Worm (Caenorhabditis elegans) whole organism, L3 larva: Measurements from ENCODE around the gene T22F3.2.

ENCODE experiments used
- R02D3.7 ChIP-seq: fragments of 150-350 bp; optimal IDR thresholded peaks from 2 replicates; lab custom pipeline; 2014; ENCODE audit warnings: missing biosample characterization, missing genetic modification characterization
- ZK546.5 ChIP-seq: sonication (generic microtip); optimal IDR thresholded peaks from 2 replicates; lab custom pipeline; 2017; ENCODE audit warnings: missing biosample characterization, missing genetic modification characterization
- aly-2 ChIP-seq: fragments of 150-350 bp; optimal IDR thresholded peaks from 2 replicates; lab custom pipeline; 2014; ENCODE audit warnings: missing biosample characterization, missing genetic modification characterization
- ama-1 ChIP-seq: fragments of 150-350 bp; optimal IDR thresholded peaks from 2 replicates; lab custom pipeline; 2018
- ceh-16 ChIP-seq: sonication (generic microtip); optimal IDR thresholded peaks from 2 replicates; lab custom pipeline; 2017; ENCODE audit warnings: missing biosample characterization, missing genetic modification characterization
- ceh-28 ChIP-seq: fragments of 150-350 bp; optimal IDR thresholded peaks from 2 replicates; lab custom pipeline; 2014; ENCODE audit warnings: missing biosample characterization, missing genetic modification reagents, missing genetic modification characterization
- ceh-82 ChIP-seq: fragments of 150-350 bp; optimal IDR thresholded peaks from 2 replicates; lab custom pipeline; 2014; ENCODE audit warnings: missing biosample characterization, missing genetic modification characterization
- ceh-9 ChIP-seq: sonication (generic microtip); optimal IDR thresholded peaks from 2 replicates; lab custom pipeline; 2018; ENCODE audit warnings: missing biosample characterization, missing genetic modification characterization
- daf-12 ChIP-seq: fragments of 150-350 bp; optimal IDR thresholded peaks from 2 replicates; lab custom pipeline; 2014; ENCODE audit warnings: missing biosample characterization, missing genetic modification reagents, missing genetic modification characterization
- egl-27 ChIP-seq: sonication (generic microtip); optimal IDR thresholded peaks from 4 replicates; lab custom pipeline; 2017; ENCODE audit warnings: missing biosample characterization, missing genetic modification reagents, missing genetic modification characterization
- elt-2 ChIP-seq: sonication (generic microtip); optimal IDR thresholded peaks from 2 replicates; lab custom pipeline; 2016; ENCODE audit warnings: missing genetic modification reagents, mild to moderate bottlenecking, missing genetic modification characterization, missing compliant biosample characterization
- elt-3 ChIP-seq, 3 experiments: fragments of 150-350 bp in 1 of 3; sonication (generic microtip) in 2 of 3; optimal IDR thresholded peaks; 2 replicates in 2 of 3; 4 replicates in 1 of 3; lab custom pipeline; 2014 to 2017; ENCODE audit warnings: missing biosample characterization in 3 of 3, missing genetic modification characterization in 3 of 3
- fkh-10 ChIP-seq: sonication (generic microtip); optimal IDR thresholded peaks from 2 replicates; lab custom pipeline; 2017; ENCODE audit warnings: missing biosample characterization, missing genetic modification reagents, missing genetic modification characterization
- fkh-2 ChIP-seq: fragments of 150-350 bp; optimal IDR thresholded peaks from 2 replicates; lab custom pipeline; 2014; ENCODE audit warnings: missing biosample characterization, missing genetic modification reagents, missing genetic modification characterization
- fos-1 ChIP-seq: fragments of 150-350 bp; optimal IDR thresholded peaks from 2 replicates; lab custom pipeline; 2014; ENCODE audit warnings: missing biosample characterization, missing genetic modification characterization
- jun-1 ChIP-seq: fragments of 150-350 bp; optimal IDR thresholded peaks from 2 replicates; lab custom pipeline; 2014; ENCODE audit warnings: missing biosample characterization, missing genetic modification reagents, missing genetic modification characterization
- lin-15B ChIP-seq: fragments of 150-350 bp; optimal IDR thresholded peaks from 2 replicates; lab custom pipeline; 2014; ENCODE audit warnings: missing biosample characterization, missing genetic modification characterization
- lin-39 ChIP-seq: fragments of 150-350 bp; optimal IDR thresholded peaks from 2 replicates; lab custom pipeline; 2018; ENCODE audit warnings: missing biosample characterization, missing genetic modification reagents, missing genetic modification characterization
- lsy-12 ChIP-seq: sonication (generic microtip); optimal IDR thresholded peaks from 2 replicates; lab custom pipeline; 2016; ENCODE audit warnings: mild to moderate bottlenecking, missing genetic modification characterization, missing compliant biosample characterization
- mdl-1 ChIP-seq: fragments of 150-350 bp; optimal IDR thresholded peaks from 2 replicates; lab custom pipeline; 2014; ENCODE audit warnings: missing biosample characterization, missing genetic modification characterization
- nfya-1 ChIP-seq: sonication (generic microtip); optimal IDR thresholded peaks from 2 replicates; lab custom pipeline; 2017; ENCODE audit warnings: missing genetic modification characterization, mild to moderate bottlenecking, missing compliant biosample characterization, antibody characterized with exemption, moderate library complexity; ENCODE audit not compliant: insufficient read depth
- nhr-23 ChIP-seq: fragments of 150-350 bp; optimal IDR thresholded peaks from 2 replicates; lab custom pipeline; 2014; ENCODE audit warnings: missing biosample characterization, missing genetic modification reagents, missing genetic modification characterization
- nhr-237 ChIP-seq: fragments of 150-350 bp; optimal IDR thresholded peaks from 2 replicates; lab custom pipeline; 2014; ENCODE audit warnings: missing biosample characterization, missing genetic modification characterization
- nhr-28 ChIP-seq: fragments of 150-350 bp; optimal IDR thresholded peaks from 2 replicates; lab custom pipeline; 2014; ENCODE audit warnings: missing biosample characterization, missing genetic modification characterization
- nhr-43 ChIP-seq: sonication (generic microtip); optimal IDR thresholded peaks from 2 replicates; lab custom pipeline; 2016; ENCODE audit warnings: mild to moderate bottlenecking, missing genetic modification characterization, missing compliant biosample characterization; ENCODE audit not compliant: poor library complexity, severe bottlenecking
- nhr-67 ChIP-seq: fragments of 150-350 bp; optimal IDR thresholded peaks from 2 replicates; lab custom pipeline; 2014; ENCODE audit warnings: missing biosample characterization, missing genetic modification characterization
- nhr-76 ChIP-seq: fragments of 150-350 bp; sonication (generic microtip); optimal IDR thresholded peaks from 5 replicates; lab custom pipeline; 2014; ENCODE audit warnings: missing biosample characterization, missing genetic modification characterization
- pha-4 ChIP-seq: fragments of 150-350 bp; optimal IDR thresholded peaks from 2 replicates; lab custom pipeline; 2014; ENCODE audit warnings: missing biosample characterization, missing genetic modification reagents, missing genetic modification characterization
- pqm-1 ChIP-seq: fragments of 150-350 bp; optimal IDR thresholded peaks from 2 replicates; lab custom pipeline; 2017; ENCODE audit warnings: missing biosample characterization, missing genetic modification characterization, inconsistent platforms
- sea-2 ChIP-seq: fragments of 150-350 bp; sonication (generic microtip); optimal IDR thresholded peaks from 4 replicates; lab custom pipeline; 2014; ENCODE audit warnings: missing biosample characterization, missing genetic modification reagents, missing genetic modification characterization
- skn-1 ChIP-seq: fragments of 150-350 bp; optimal IDR thresholded peaks from 2 replicates; lab custom pipeline; 2014; ENCODE audit warnings: missing biosample characterization, missing genetic modification characterization
- snpc-4 ChIP-seq: fragments of 150-350 bp; optimal IDR thresholded peaks from 2 replicates; lab custom pipeline; 2014; ENCODE audit warnings: missing biosample characterization, missing genetic modification characterization
- tbx-2 ChIP-seq: sonication (generic microtip); optimal IDR thresholded peaks from 2 replicates; lab custom pipeline; 2016; ENCODE audit warnings: mild to moderate bottlenecking, missing genetic modification characterization, missing compliant biosample characterization
- unc-39 ChIP-seq: sonication (generic microtip); optimal IDR thresholded peaks from 4 replicates; lab custom pipeline; 2017; ENCODE audit warnings: missing biosample characterization, missing genetic modification characterization
- unc-62 ChIP-seq: fragments of 150-350 bp; sonication (generic microtip); optimal IDR thresholded peaks from 4 replicates; lab custom pipeline; 2014; ENCODE audit warnings: missing biosample characterization, missing genetic modification reagents, missing genetic modification characterization
- ztf-4 ChIP-seq: fragments of 150-350 bp; optimal IDR thresholded peaks from 2 replicates; lab custom pipeline; 2014; ENCODE audit warnings: missing biosample characterization, missing genetic modification characterization

T22F3.2 gene

ce11 chrV:3606391-3606790 is 20.0 kb downstream of the T22F3.2 start:
- TF ChIP-seq ama-1 (lab: Kevin White, UChicago) (no peak), egl-27 (no peak), ZK546.5 (no peak), elt-2 (tag; lab: Kevin White, UChicago) (no peak), pqm-1 (no peak), ceh-16 (tag; lab: Kevin White, UChicago) (no peak), unc-62 (no peak), fkh-2 (no peak), nhr-28 (no peak), ceh-9 (no peak), skn-1 (tag; lab: Kevin White, UChicago) (no peak), ztf-4 (no peak), nhr-43 (tag; lab: Kevin White, UChicago) (no peak), lsy-12 (tag; lab: Kevin White, UChicago) (no peak), snpc-4 (tag; lab: Kevin White, UChicago) (no peak), R02D3.7 (tag; lab: Kevin White, UChicago) (no peak), nfya-1 (no peak), daf-12 (tag; lab: Kevin White, UChicago) (no peak), ceh-82 (tag; lab: Kevin White, UChicago) (no peak), nhr-76 (tag; lab: Kevin White, UChicago) (no peak)
- TF ChIP-seq, all 47 proteins: peak for 0

ce11 chrV:3610709-3611108 is 24.3 kb downstream of the T22F3.2 start:
- TF ChIP-seq nfya-1 (no peak), nhr-23 (tag; lab: Kevin White, UChicago) (peak; percentile 26), pha-4 (tag; lab: Kevin White, UChicago) (no peak), lin-39 (tag; lab: Kevin White, UChicago) (no peak), nhr-43 (tag; lab: Kevin White, UChicago) (peak; percentile 47), fkh-2 (no peak), ceh-9 (no peak), lin-15B (tag; lab: Kevin White, UChicago) (no peak), lsy-12 (tag; lab: Kevin White, UChicago) (no peak)
- TF ChIP-seq, all 47 proteins: peak for 2

- TF ChIP-seq nhr-43 (tag; lab: Kevin White, UChicago) (no peak), mdl-1 (tag; lab: Kevin White, UChicago) (no peak), fkh-2 (no peak), tbx-2 (tag; lab: Kevin White, UChicago) (no peak), aly-2 (tag; lab: Kevin White, UChicago) (no peak), sea-2 (GFP tag; lab: Kevin White, UChicago) (no peak), elt-2 (tag; lab: Kevin White, UChicago) (no peak), unc-39 (tag; lab: Kevin White, UChicago) (no peak), fkh-10 (GFP tag; lab: Kevin White, UChicago) (no peak), nhr-67 (tag; lab: Kevin White, UChicago) (no peak), nhr-237 (tag; lab: Kevin White, UChicago) (no peak), jun-1 (tag; lab: Kevin White, UChicago) (no peak), fos-1 (no peak), nfya-1 (no peak), pha-4 (tag; lab: Kevin White, UChicago) (no peak), elt-3 (tag; optimal IDR thresholded peaks at IDR 0.05; lab: Kevin White, UChicago) (no peak), ama-1 (lab: Kevin White, UChicago) (no peak), lin-39 (tag; lab: Kevin White, UChicago) (no peak), skn-1 (tag; lab: Kevin White, UChicago) (no peak)
These were observed 25.2 kb downstream of the T22F3.2 start, which contains the start of gene T22F3.10 for ce11 chrV:3611654-3612053. T22F3.10 (minus strand) TSS chrV:3611754.

ce11 chrV:3613042-3613441 is 26.6 kb downstream of the T22F3.2 start:
- TF ChIP-seq ceh-28 (tag; lab: Kevin White, UChicago) (no peak), skn-1 (tag; lab: Kevin White, UChicago) (no peak), ceh-9 (no peak), ZK546.5 (no peak), ama-1 (lab: Kevin White, UChicago) (no peak), R02D3.7 (tag; lab: Kevin White, UChicago) (no peak), fkh-2 (no peak), sea-2 (GFP tag; lab: Kevin White, UChicago) (no peak), elt-2 (tag; lab: Kevin White, UChicago) (no peak), ceh-16 (tag; lab: Kevin White, UChicago) (no peak), lin-15B (tag; lab: Kevin White, UChicago) (no peak)
- TF ChIP-seq, all 47 proteins: peak for 0
